Fruit fly (Drosophila melanogaster) whole organism, embryonic: ENCODE measurements around the gene CG8326.

Source experiments
- BEAF-32 ChIP-seq: fragments of 200-800 bp; sonication (Bioruptor generic); optimal IDR thresholded peaks from 3 replicates; lab custom pipeline; 2017; ENCODE audit warnings: missing biosample characterization, missing genetic modification characterization, mild to moderate bottlenecking, moderate library complexity, missing genetic modification reagents
- CG10267 ChIP-seq: fragments of 200-800 bp; sonication (Bioruptor generic); optimal IDR thresholded peaks from 2 replicates; lab custom pipeline; 2018; ENCODE audit warnings: missing biosample characterization, mild to moderate bottlenecking, missing genetic modification characterization, moderate library complexity
- CG10366 ChIP-seq: fragments of 200-800 bp; sonication (Bioruptor generic); IDR thresholded peaks from 2 replicates; pipeline ENCODE4 v1.3.6; 2022; ENCODE audit warnings: missing biosample characterization, missing genetic modification characterization
- CG10431 ChIP-seq: fragments of 200-800 bp; sonication (Bioruptor generic); optimal IDR thresholded peaks from 3 replicates; lab custom pipeline; 2018; ENCODE audit warnings: missing biosample characterization, mild to moderate bottlenecking, missing genetic modification characterization
- CG10462 ChIP-seq: fragments of 200-800 bp; sonication (Bioruptor generic); optimal IDR thresholded peaks from 2 replicates; lab custom pipeline; 2016; ENCODE audit warnings: missing biosample characterization, missing genetic modification characterization
- CG13296 ChIP-seq: fragments of 200-800 bp; sonication (Bioruptor generic); optimal IDR thresholded peaks from 3 replicates; lab custom pipeline; 2018; ENCODE audit warnings: missing biosample characterization, mild to moderate bottlenecking, missing genetic modification characterization
- CG14050 ChIP-seq: fragments of 200-800 bp; sonication (Bioruptor generic); IDR thresholded peaks from 3 replicates; pipeline ENCODE4 v1.3.6; 2022; ENCODE audit warnings: missing biosample characterization, missing genetic modification characterization
- CG1602 ChIP-seq: fragments of 200-800 bp; sonication (Bioruptor generic); optimal IDR thresholded peaks from 3 replicates; lab custom pipeline; 2016; ENCODE audit warnings: missing biosample characterization, missing genetic modification characterization
- CG17186 ChIP-seq: fragments of 200-800 bp; sonication (Bioruptor generic); optimal IDR thresholded peaks from 3 replicates; lab custom pipeline; 2017; ENCODE audit warnings: missing biosample characterization, missing genetic modification reagents, missing genetic modification characterization
- CG2199 ChIP-seq: fragments of 200-800 bp; sonication (Bioruptor generic); IDR thresholded peaks from 3 replicates; pipeline ENCODE4 v1.3.6; 2022; ENCODE audit warnings: missing biosample characterization, missing genetic modification characterization
- CG2202 ChIP-seq: fragments of 200-800 bp; sonication (Bioruptor generic); optimal IDR thresholded peaks from 2 replicates; lab custom pipeline; 2018; ENCODE audit warnings: missing biosample characterization, mild to moderate bottlenecking, missing genetic modification characterization
- CG30431 ChIP-seq: fragments of 200-800 bp; sonication (Bioruptor generic); optimal IDR thresholded peaks from 2 replicates; lab custom pipeline; 2017; ENCODE audit warnings: missing biosample characterization, missing genetic modification characterization
- CG34376 ChIP-seq: fragments of 200-800 bp; sonication (Bioruptor generic); optimal IDR thresholded peaks from 2 replicates; lab custom pipeline; 2018; ENCODE audit warnings: missing biosample characterization, mild to moderate bottlenecking, missing genetic modification characterization
- CG4328 ChIP-seq: fragments of 200-800 bp; sonication (Bioruptor generic); optimal IDR thresholded peaks from 3 replicates; lab custom pipeline; 2017; ENCODE audit warnings: missing biosample characterization, missing genetic modification reagents, missing genetic modification characterization
- CG6654 ChIP-seq: fragments of 200-800 bp; sonication (Bioruptor generic); optimal IDR thresholded peaks from 2 replicates; lab custom pipeline; 2017; ENCODE audit warnings: missing biosample characterization, mild to moderate bottlenecking, missing genetic modification characterization
- CG7786 ChIP-seq: fragments of 200-800 bp; sonication (Bioruptor generic); optimal IDR thresholded peaks from 2 replicates; lab custom pipeline; 2016; ENCODE audit warnings: missing biosample characterization, missing genetic modification characterization
- CG8089 ChIP-seq: fragments of 200-800 bp; sonication (Bioruptor generic); optimal IDR thresholded peaks from 3 replicates; lab custom pipeline; 2016; ENCODE audit warnings: missing biosample characterization, missing genetic modification characterization
- CG8290 ChIP-seq, 3 experiments: fragments of 200-800 bp; sonication (Bioruptor generic); optimal IDR thresholded peaks; 2 replicates each; lab custom pipeline; 2016 to 2019; ENCODE audit warnings: missing biosample characterization in 3 of 3, missing genetic modification characterization in 3 of 3, mild to moderate bottlenecking in 2 of 3, moderate library complexity in 1 of 3
- CG8359 ChIP-seq: fragments of 200-800 bp; sonication (Bioruptor generic); optimal IDR thresholded peaks from 2 replicates; lab custom pipeline; 2017; ENCODE audit warnings: missing biosample characterization, mild to moderate bottlenecking, missing genetic modification characterization, borderline replicate concordance
- CrebB ChIP-seq: fragments of 200-800 bp; sonication (Bioruptor generic); optimal IDR thresholded peaks from 3 replicates; lab custom pipeline; 2018; ENCODE audit warnings: missing biosample characterization, mild to moderate bottlenecking, missing genetic modification characterization
- Dad ChIP-seq: fragments of 200-800 bp; sonication (Bioruptor generic); optimal IDR thresholded peaks from 3 replicates; lab custom pipeline; 2016; ENCODE audit warnings: missing biosample characterization, missing genetic modification characterization
- GATAe ChIP-seq: fragments of 200-800 bp; sonication (Bioruptor generic); conservative IDR thresholded peaks from 2 replicates; pipeline ENCODE4 v1.3.6; 2022; ENCODE audit warnings: missing biosample characterization, missing genetic modification characterization
- HLH4C ChIP-seq: fragments of 200-800 bp; sonication (Bioruptor generic); IDR thresholded peaks from 3 replicates; pipeline ENCODE4 v1.3.6; 2022; ENCODE audit warnings: missing biosample characterization, missing genetic modification characterization; ENCODE audit not compliant: partially characterized antibody
- HmgD ChIP-seq: fragments of 200-800 bp; sonication (Bioruptor generic); optimal IDR thresholded peaks from 3 replicates; lab custom pipeline; 2016; ENCODE audit warnings: missing biosample characterization, missing genetic modification characterization
- Hr3 ChIP-seq: fragments of 200-800 bp; sonication (Bioruptor generic); optimal IDR thresholded peaks from 3 replicates; lab custom pipeline; 2016; ENCODE audit warnings: missing biosample characterization, missing genetic modification characterization
- Jarid2 ChIP-seq: fragments of 200-800 bp; sonication (Bioruptor generic); optimal IDR thresholded peaks from 3 replicates; lab custom pipeline; 2017; ENCODE audit warnings: mild to moderate bottlenecking, missing biosample characterization, missing genetic modification reagents, missing genetic modification characterization
- Kr ChIP-seq: fragments of 200-800 bp; sonication (Bioruptor generic); optimal IDR thresholded peaks from 2 replicates; lab custom pipeline; 2017; ENCODE audit warnings: missing biosample characterization, mild to moderate bottlenecking, missing genetic modification characterization
- NFAT ChIP-seq: fragments of 200-800 bp; sonication (Bioruptor generic); IDR thresholded peaks from 2 replicates; pipeline ENCODE4 v1.3.6; 2022; ENCODE audit warnings: missing biosample characterization, missing genetic modification characterization
- Nf-YA ChIP-seq: fragments of 200-800 bp; sonication (Bioruptor generic); IDR thresholded peaks from 2 replicates; pipeline ENCODE4 v1.3.6; 2022; ENCODE audit warnings: missing biosample characterization, missing genetic modification characterization
- Oli ChIP-seq: fragments of 200-800 bp; sonication (Bioruptor generic); optimal IDR thresholded peaks from 2 replicates; lab custom pipeline; 2018; ENCODE audit warnings: missing biosample characterization, mild to moderate bottlenecking, missing genetic modification characterization, moderate library complexity
- Rx ChIP-seq: fragments of 200-800 bp; sonication (Bioruptor generic); IDR thresholded peaks from 2 replicates; pipeline ENCODE4 v1.3.6; 2022; ENCODE audit warnings: missing biosample characterization, missing genetic modification characterization
- Side ChIP-seq: fragments of 200-800 bp; sonication (Bioruptor generic); optimal IDR thresholded peaks from 2 replicates; lab custom pipeline; 2016; ENCODE audit warnings: missing biosample characterization, missing genetic modification characterization
- TFAM ChIP-seq: fragments of 200-800 bp; sonication (Bioruptor generic); optimal IDR thresholded peaks from 2 replicates; lab custom pipeline; 2017; ENCODE audit warnings: missing biosample characterization, missing genetic modification characterization, inconsistent platforms
- Taf1 ChIP-seq: fragments of 200-800 bp; sonication (Bioruptor generic); IDR thresholded peaks from 2 replicates; pipeline ENCODE4 v1.3.6; 2022; ENCODE audit warnings: missing biosample characterization, missing genetic modification characterization
- br ChIP-seq: fragments of >200 bp; optimal IDR thresholded peaks from 2 replicates; lab custom pipeline; 2017
- croc ChIP-seq: fragments of 200-800 bp; sonication (Bioruptor generic); conservative IDR thresholded peaks from 3 replicates; pipeline ENCODE4 v1.3.6; 2022; ENCODE audit warnings: missing biosample characterization, missing genetic modification characterization
- dm ChIP-seq: fragments of 200-800 bp; sonication (Bioruptor generic); optimal IDR thresholded peaks from 3 replicates; lab custom pipeline; 2016; ENCODE audit warnings: missing biosample characterization, missing genetic modification characterization
- eve ChIP-seq, 2 experiments: fragments of >200 bp; optimal IDR thresholded peaks; 2 replicates each; lab custom pipeline; 2017; ENCODE audit warnings: missing biosample characterization in 2 of 2, missing genetic modification characterization in 2 of 2
- exex ChIP-seq: fragments of 200-800 bp; sonication (Bioruptor generic); optimal IDR thresholded peaks from 4 replicates; lab custom pipeline; 2018; ENCODE audit warnings: missing biosample characterization, mild to moderate bottlenecking, missing genetic modification characterization, moderate library complexity
- hth ChIP-seq: fragments of >200 bp; optimal IDR thresholded peaks from 2 replicates; lab custom pipeline; 2017; ENCODE audit warnings: inconsistent platforms
- kay ChIP-seq: fragments of 200-800 bp; sonication (Bioruptor generic); optimal IDR thresholded peaks from 2 replicates; lab custom pipeline; 2016; ENCODE audit warnings: missing biosample characterization, missing genetic modification characterization
- pita ChIP-seq: fragments of 200-800 bp; sonication (Bioruptor generic); optimal IDR thresholded peaks from 2 replicates; lab custom pipeline; 2017; ENCODE audit warnings: missing biosample characterization, mild to moderate bottlenecking, missing genetic modification characterization
- pnt ChIP-seq: fragments of 200-800 bp; sonication (Bioruptor generic); optimal IDR thresholded peaks from 3 replicates; lab custom pipeline; 2016; ENCODE audit warnings: missing biosample characterization, missing genetic modification characterization
- pzg ChIP-seq: fragments of 200-800 bp; sonication (Bioruptor generic); optimal IDR thresholded peaks from 3 replicates; lab custom pipeline; 2018; ENCODE audit warnings: missing biosample characterization, mild to moderate bottlenecking, missing genetic modification characterization, moderate library complexity
- ro ChIP-seq: fragments of 200-800 bp; sonication (Bioruptor generic); IDR thresholded peaks from 2 replicates; pipeline ENCODE4 v1.3.6; 2022; ENCODE audit warnings: missing biosample characterization, missing genetic modification characterization
- seq ChIP-seq: fragments of 200-800 bp; sonication (Bioruptor generic); IDR thresholded peaks from 2 replicates; pipeline ENCODE4 v1.3.6; 2022; ENCODE audit warnings: missing biosample characterization, missing genetic modification characterization
- tio ChIP-seq: fragments of 200-800 bp; sonication (Bioruptor generic); optimal IDR thresholded peaks from 2 replicates; lab custom pipeline; 2017; ENCODE audit warnings: missing biosample characterization, missing genetic modification characterization, inconsistent platforms
- tx ChIP-seq: fragments of 200-800 bp; sonication (Bioruptor generic); optimal IDR thresholded peaks from 2 replicates; lab custom pipeline; 2016; ENCODE audit warnings: missing biosample characterization, missing genetic modification characterization
- unpg ChIP-seq: fragments of 200-800 bp; sonication (Bioruptor generic); optimal IDR thresholded peaks from 3 replicates; lab custom pipeline; 2018; ENCODE audit warnings: missing biosample characterization, mild to moderate bottlenecking, missing genetic modification characterization, moderate library complexity
- wor ChIP-seq: fragments of 200-800 bp; sonication (Bioruptor generic); IDR thresholded peaks from 2 replicates; pipeline ENCODE4 v1.3.6; 2022; ENCODE audit warnings: missing biosample characterization, missing genetic modification characterization
- zen2 ChIP-seq: fragments of 200-800 bp; sonication (Bioruptor generic); IDR thresholded peaks from 3 replicates; pipeline ENCODE4 v1.3.6; 2022; ENCODE audit warnings: missing biosample characterization, missing genetic modification characterization; ENCODE audit not compliant: partially characterized antibody

Gene CG8326

DNA sequence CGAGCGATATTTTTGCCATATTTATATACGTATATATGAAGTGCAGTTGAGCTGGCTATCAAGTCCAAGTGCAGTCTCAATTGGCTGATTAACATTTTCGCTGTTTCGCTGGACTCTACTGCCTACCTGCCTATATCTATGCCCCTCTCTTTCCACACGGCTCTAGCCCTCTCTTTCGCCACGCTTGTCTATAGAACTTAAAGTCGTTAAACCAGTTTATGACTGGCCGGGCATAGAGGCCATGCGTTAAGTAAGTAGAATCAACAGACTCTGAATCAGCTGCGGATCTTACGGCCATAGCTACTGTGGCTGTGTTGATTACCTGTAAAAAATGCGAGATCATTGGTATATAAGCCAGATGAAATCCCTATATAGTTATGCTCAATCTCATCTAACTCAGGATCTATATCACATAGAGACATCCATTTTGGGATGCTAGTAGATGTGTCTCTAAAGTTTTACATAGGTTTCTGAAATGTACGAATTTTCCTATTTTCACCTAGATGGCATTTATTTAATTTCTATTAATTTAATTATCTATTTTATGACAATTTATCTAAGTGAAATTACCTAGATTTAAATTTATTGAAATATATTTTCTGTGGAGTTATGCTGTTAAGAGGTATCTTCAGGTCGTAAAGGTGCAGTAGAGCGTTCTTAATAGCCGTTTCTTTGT, 47.5 kb downstream of the CG8326 start (continued):
- TF ChIP-seq tio (GFP tag; lab: Kevin White, UChicago) (peak; percentile 46), ro (GFP tag; lab: Robert Waterston, UW) (no peak), Dad (no peak), tx (no peak), dm (GFP tag; lab: Kevin White, UChicago) (no peak), pita (GFP tag; lab: Kevin White, UChicago) (no peak), CG10366 (GFP tag; lab: Robert Waterston, UW) (no peak), wor (GFP tag; lab: Robert Waterston, UW) (no peak), unpg (no peak), CG30431 (GFP tag; lab: Kevin White, UChicago) (no peak), Kr (GFP tag; lab: Kevin White, UChicago) (no peak), CG4328 (no peak), BEAF-32 (no peak), CrebB (tag; lab: Kevin White, UChicago) (no peak), Rx (GFP tag; lab: Robert Waterston, UW) (no peak), CG2199 (no peak), Taf1 (no peak), pnt (GFP tag; lab: Kevin White, UChicago) (no peak), HmgD (GFP tag; lab: Kevin White, UChicago) (no peak), hth (lab: Kevin White, UChicago) (no peak), Hr3 (no peak), CG14050 (GFP tag; lab: Robert Waterston, UW) (no peak), CG34376 (GFP tag; lab: Kevin White, UChicago) (no peak), CG1602 (peak; percentile 4), Nf-YA (GFP tag; lab: Robert Waterston, UW) (no peak), CG17186 (GFP tag; lab: Kevin White, UChicago) (no peak), CG10267 (tag; lab: Kevin White, UChicago) (peak; percentile 45), exex (tag; lab: Kevin White, UChicago) (no peak), Oli (tag; lab: Kevin White, UChicago) (peak; percentile 48), HLH4C (GFP tag; lab: Robert Waterston, UW) (no peak), kay (GFP tag; lab: Kevin White, UChicago) (peak; percentile 22), Jarid2 (no peak), CG8089 (no peak), GATAe (GFP tag; lab: Robert Waterston, UW) (no peak), CG6654 (no peak), croc (GFP tag; lab: Robert Waterston, UW) (no peak), CG13296 (GFP tag; lab: Kevin White, UChicago) (no peak), CG10462 (GFP tag; lab: Kevin White, UChicago) (no peak), CG7786 (GFP tag; lab: Kevin White, UChicago) (no peak), CG2202 (tag; lab: Kevin White, UChicago) (no peak), Side (GFP tag; lab: Kevin White, UChicago) (no peak), eve (GFP tag; optimal IDR thresholded peaks at IDR 0.05; lab: Kevin White, UChicago) (no peak), CG8290 (GFP tag; optimal IDR thresholded peaks at IDR 0.05; lab: Kevin White, UChicago) (no peak), CG8290 (tag; optimal IDR thresholded peaks at IDR 0.05; lab: Kevin White, UChicago) (peak in 1 of 2 experiments; percentile 57), br (no peak), pzg (no peak), zen2 (no peak), seq (no peak), CG8359 (GFP tag; lab: Kevin White, UChicago) (no peak), TFAM (no peak), CG10431 (GFP tag; lab: Kevin White, UChicago) (no peak), NFAT (GFP tag; lab: Robert Waterston, UW) (no peak)
